Worm (Caenorhabditis elegans) whole organism, late embryonic: ENCODE results near the gene ZK856.19.

ENCODE experiments used
- C08G9.2 ChIP-seq: sonication (generic microtip); optimal IDR thresholded peaks from 2 replicates; lab custom pipeline; 2016; ENCODE audit warnings: mild to moderate bottlenecking, missing genetic modification characterization, moderate library complexity, missing compliant biosample characterization
- F13H6.1 ChIP-seq: sonication (generic microtip); optimal IDR thresholded peaks from 2 replicates; lab custom pipeline; 2016; ENCODE audit warnings: missing genetic modification characterization, missing compliant biosample characterization
- K02D7.2 ChIP-seq: sonication (generic microtip); optimal IDR thresholded peaks from 2 replicates; lab custom pipeline; 2017; ENCODE audit warnings: mild to moderate bottlenecking, missing genetic modification characterization, missing compliant biosample characterization
- T23F11.4 ChIP-seq: fragments of 200-800 bp; sonication (Bioruptor generic); optimal IDR thresholded peaks from 2 replicates; lab custom pipeline; 2018; ENCODE audit warnings: mild to moderate bottlenecking, missing genetic modification characterization, missing compliant biosample characterization
- ceh-19 ChIP-seq: fragments of 200-800 bp; sonication (Bioruptor generic); optimal IDR thresholded peaks from 2 replicates; lab custom pipeline; 2018; ENCODE audit warnings: mild to moderate bottlenecking, missing genetic modification characterization, missing compliant biosample characterization
- ceh-2 ChIP-seq: sonication (generic microtip); optimal IDR thresholded peaks from 2 replicates; lab custom pipeline; 2016; ENCODE audit warnings: missing genotype, missing genetic modification characterization, missing compliant biosample characterization
- ceh-22 ChIP-seq: sonication (generic microtip); optimal IDR thresholded peaks from 2 replicates; lab custom pipeline; 2017; ENCODE audit warnings: missing biosample characterization, missing genetic modification characterization
- ceh-30 ChIP-seq: fragments of 150-350 bp; optimal IDR thresholded peaks from 2 replicates; lab custom pipeline; 2014; ENCODE audit warnings: missing biosample characterization, missing genetic modification characterization
- ceh-34 ChIP-seq: sonication (generic microtip); optimal IDR thresholded peaks from 2 replicates; lab custom pipeline; 2016; ENCODE audit warnings: mild to moderate bottlenecking, missing genetic modification characterization, missing compliant biosample characterization
- ceh-45 ChIP-seq: fragments of 200-800 bp; sonication (Bioruptor generic); IDR thresholded peaks from 2 replicates; pipeline ENCODE4 v1.3.6; 2022; ENCODE audit warnings: missing genetic modification reagents, missing genetic modification characterization, missing compliant biosample characterization
- ceh-48 ChIP-seq: sonication (generic microtip); optimal IDR thresholded peaks from 2 replicates; lab custom pipeline; 2016; ENCODE audit warnings: missing genetic modification characterization, inconsistent platforms, missing compliant biosample characterization
- ceh-6 ChIP-seq: fragments of 200-800 bp; sonication (Bioruptor generic); optimal IDR thresholded peaks from 2 replicates; lab custom pipeline; 2018; ENCODE audit warnings: mild to moderate bottlenecking, missing genetic modification characterization, missing compliant biosample characterization
- ceh-9 ChIP-seq: sonication (generic microtip); optimal IDR thresholded peaks from 2 replicates; lab custom pipeline; 2016; ENCODE audit warnings: mild to moderate bottlenecking, missing genetic modification characterization, inconsistent platforms, missing compliant biosample characterization
- che-1 ChIP-seq: sonication (generic microtip); optimal IDR thresholded peaks from 2 replicates; lab custom pipeline; 2016; ENCODE audit warnings: mild to moderate bottlenecking, missing genetic modification characterization, missing compliant biosample characterization
- dve-1 ChIP-seq: sonication (generic microtip); optimal IDR thresholded peaks from 2 replicates; lab custom pipeline; 2017; ENCODE audit warnings: antibody characterized with exemption, mild to moderate bottlenecking, missing genetic modification characterization, missing compliant biosample characterization
- elt-2 ChIP-seq: sonication (generic microtip); optimal IDR thresholded peaks from 2 replicates; lab custom pipeline; 2016; ENCODE audit warnings: missing genetic modification reagents, missing genetic modification characterization, missing compliant biosample characterization
- hlh-13 ChIP-seq: fragments of 200-800 bp; sonication (Bioruptor generic); optimal IDR thresholded peaks from 2 replicates; lab custom pipeline; 2018; ENCODE audit warnings: mild to moderate bottlenecking, missing genetic modification characterization, missing compliant biosample characterization
- hlh-15 ChIP-seq: sonication (generic microtip); optimal IDR thresholded peaks from 2 replicates; lab custom pipeline; 2016; ENCODE audit warnings: missing genetic modification characterization, missing compliant biosample characterization
- hlh-30 ChIP-seq: sonication (generic microtip); optimal IDR thresholded peaks from 2 replicates; lab custom pipeline; 2017; ENCODE audit warnings: antibody characterized with exemption, missing genetic modification characterization, missing compliant biosample characterization; ENCODE audit not compliant: insufficient read depth
- hlh-6 ChIP-seq: sonication (generic microtip); optimal IDR thresholded peaks from 2 replicates; lab custom pipeline; 2016; ENCODE audit warnings: missing genotype, missing genetic modification characterization, missing compliant biosample characterization
- hlh-8 ChIP-seq: sonication (generic microtip); optimal IDR thresholded peaks from 2 replicates; lab custom pipeline; 2016; ENCODE audit warnings: missing genotype, missing genetic modification characterization, missing compliant biosample characterization
- madf-2 ChIP-seq: sonication (generic microtip); optimal IDR thresholded peaks from 2 replicates; lab custom pipeline; 2017; ENCODE audit warnings: missing genetic modification characterization, missing compliant biosample characterization
- mec-3 ChIP-seq: sonication (generic microtip); optimal IDR thresholded peaks from 2 replicates; lab custom pipeline; 2016; ENCODE audit warnings: borderline replicate concordance, missing genetic modification characterization, missing compliant biosample characterization
- nfya-1 ChIP-seq: sonication (generic microtip); optimal IDR thresholded peaks from 2 replicates; lab custom pipeline; 2017; ENCODE audit warnings: missing genetic modification characterization, mild to moderate bottlenecking, missing compliant biosample characterization, antibody characterized with exemption, moderate library complexity
- nhr-11 ChIP-seq: fragments of 150-350 bp; optimal IDR thresholded peaks from 2 replicates; lab custom pipeline; 2014; ENCODE audit warnings: missing biosample characterization, missing genetic modification characterization
- nhr-232 ChIP-seq: sonication (generic microtip); optimal IDR thresholded peaks from 2 replicates; lab custom pipeline; 2016; ENCODE audit warnings: missing genetic modification characterization, missing compliant biosample characterization
- pag-3 ChIP-seq: sonication (generic microtip); optimal IDR thresholded peaks from 2 replicates; lab custom pipeline; 2016; ENCODE audit warnings: missing compliant biosample characterization, missing genetic modification characterization, borderline replicate concordance
- pat-9 ChIP-seq: fragments of 200-800 bp; sonication (Bioruptor generic); optimal IDR thresholded peaks from 2 replicates; lab custom pipeline; 2018; ENCODE audit warnings: mild to moderate bottlenecking, missing genetic modification characterization, moderate library complexity, missing compliant biosample characterization
- pax-1 ChIP-seq: fragments of 150-350 bp; optimal IDR thresholded peaks from 2 replicates; lab custom pipeline; 2014; ENCODE audit warnings: missing biosample characterization, missing genetic modification characterization
- pha-4 ChIP-seq: fragments of 150-350 bp; optimal IDR thresholded peaks from 2 replicates; lab custom pipeline; 2018; ENCODE audit warnings: missing biosample characterization, missing genetic modification reagents, missing genetic modification characterization
- pqm-1 ChIP-seq: sonication (generic microtip); optimal IDR thresholded peaks from 2 replicates; lab custom pipeline; 2016; ENCODE audit warnings: missing genetic modification characterization, missing compliant biosample characterization
- pros-1 ChIP-seq: fragments of 150-350 bp; optimal IDR thresholded peaks from 2 replicates; lab custom pipeline; 2014; ENCODE audit warnings: missing biosample characterization, missing genetic modification reagents, missing genetic modification characterization
- ref-2 ChIP-seq: sonication (generic microtip); optimal IDR thresholded peaks from 2 replicates; lab custom pipeline; 2016; ENCODE audit warnings: missing genetic modification characterization, missing compliant biosample characterization
- rnt-1 ChIP-seq: sonication (generic microtip); optimal IDR thresholded peaks from 2 replicates; lab custom pipeline; 2016; ENCODE audit warnings: missing genetic modification characterization, missing compliant biosample characterization
- sox-4 ChIP-seq: sonication (generic microtip); optimal IDR thresholded peaks from 2 replicates; lab custom pipeline; 2017; ENCODE audit warnings: mild to moderate bottlenecking, missing genetic modification characterization, inconsistent platforms, missing compliant biosample characterization
- tbx-2 ChIP-seq: sonication (generic microtip); optimal IDR thresholded peaks from 2 replicates; lab custom pipeline; 2016; ENCODE audit warnings: missing genetic modification characterization, missing compliant biosample characterization
- unc-55 ChIP-seq: sonication (generic microtip); optimal IDR thresholded peaks from 2 replicates; lab custom pipeline; 2017; ENCODE audit warnings: missing biosample characterization, missing genetic modification reagents, missing genetic modification characterization
- unc-86 ChIP-seq: sonication (generic microtip); optimal IDR thresholded peaks from 2 replicates; lab custom pipeline; 2016; ENCODE audit warnings: missing genetic modification characterization, missing compliant biosample characterization

ZK856.19 gene

DNA sequence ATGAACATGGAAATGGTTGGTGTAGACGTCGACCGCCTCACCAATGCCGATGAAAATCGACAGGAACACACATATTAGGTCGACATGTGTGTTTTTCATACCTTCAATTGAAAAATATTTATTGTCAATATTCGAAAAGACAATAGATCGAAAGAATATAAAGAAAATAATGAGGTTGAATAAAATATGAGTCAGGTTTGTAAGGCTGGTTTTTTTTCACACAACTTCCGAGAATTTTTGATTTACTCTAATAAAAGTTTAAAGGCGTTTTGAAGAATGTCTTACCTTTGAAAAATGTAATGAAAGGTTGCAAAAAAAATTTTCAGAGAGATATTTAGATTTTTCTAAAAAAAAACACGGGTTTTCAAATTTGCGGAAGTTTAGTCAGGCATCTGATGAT is 31.1 kb downstream of the ZK856.19 start, which contains the start of gene egl-3:
Gene egl-3 (minus strand): TSS at position 101 of the 400 bp plus-strand sequence.
- TF ChIP-seq ceh-2 (tag; lab: Kevin White, UChicago), result no peak
- no peak for TF ChIP-seq hlh-13 (GFP tag; lab: Kevin White, UChicago)
- TF ChIP-seq ceh-9 (tag; lab: Kevin White, UChicago), result no peak
- TF ChIP-seq ceh-30, result no peak
- no peak for TF ChIP-seq unc-86 (tag; lab: Kevin White, UChicago)
- no peak for TF ChIP-seq elt-2 (tag; lab: Kevin White, UChicago)

DNA sequence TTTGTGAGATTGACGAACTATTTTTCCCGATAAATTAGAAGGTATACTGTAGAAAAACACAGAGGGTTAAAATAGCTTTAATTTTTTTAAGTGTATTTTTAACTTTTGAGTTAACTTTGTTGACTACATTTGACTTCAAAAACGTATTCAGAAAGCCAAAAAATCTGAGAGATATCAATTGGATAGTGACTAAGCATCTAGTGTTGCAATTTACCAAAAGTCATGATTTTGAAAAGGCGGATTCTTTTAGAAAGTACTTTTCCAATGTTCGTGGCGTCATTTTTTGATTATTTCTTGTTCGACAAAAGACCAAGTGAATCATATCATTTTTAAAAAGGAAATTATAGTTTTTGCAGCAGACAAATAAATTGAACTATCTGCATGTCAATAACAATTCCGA is 35.8 kb downstream of the ZK856.19 start:
- TF ChIP-seq sox-4 (tag; lab: Kevin White, UChicago) (no peak), mec-3 (tag; lab: Kevin White, UChicago) (no peak), ceh-9 (tag; lab: Kevin White, UChicago) (no peak), pqm-1 (no peak), ref-2 (no peak), hlh-30 (tag; lab: Kevin White, UChicago) (no peak), hlh-15 (tag; lab: Kevin White, UChicago) (no peak), nhr-11 (no peak), rnt-1 (tag; lab: Kevin White, UChicago) (no peak), pat-9 (no peak), unc-86 (tag; lab: Kevin White, UChicago) (no peak), pros-1 (tag; lab: Kevin White, UChicago) (no peak), T23F11.4 (GFP tag; lab: Kevin White, UChicago) (no peak), nfya-1 (tag; lab: Kevin White, UChicago) (no peak), ceh-6 (no peak), nhr-232 (no peak), ceh-48 (tag; lab: Kevin White, UChicago) (no peak), che-1 (tag; lab: Kevin White, UChicago) (no peak)

DNA sequence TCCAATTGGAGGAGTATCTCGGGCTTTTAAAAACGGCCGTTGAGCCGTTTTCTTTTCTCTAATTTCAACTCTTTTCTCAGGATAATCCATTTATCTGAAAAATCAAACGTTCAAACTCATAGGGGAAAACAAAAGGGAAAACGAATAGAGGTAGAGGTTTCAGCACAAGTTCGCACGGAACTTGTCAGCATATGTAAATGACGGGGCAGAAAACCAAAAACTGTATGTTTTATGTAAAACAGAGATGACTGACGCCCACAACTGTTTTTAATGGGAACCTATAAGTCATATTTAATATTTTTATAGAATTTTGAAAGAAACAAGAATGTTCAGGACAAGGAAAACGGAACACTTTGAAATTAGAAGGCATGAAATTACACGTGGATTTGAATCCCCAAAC is 38.3 kb downstream of the ZK856.19 start, which contains the start of gene C51E3.6:
Gene C51E3.6 (minus strand): TSS at position 101 of the 400 bp plus-strand sequence.
- TF ChIP-seq ceh-34 (tag; lab: Kevin White, UChicago), result no peak
- no peak for TF ChIP-seq ceh-45 (GFP tag; lab: Robert Waterston, UW)
- TF ChIP-seq rnt-1 (tag; lab: Kevin White, UChicago), result no peak
- no peak for TF ChIP-seq madf-2 (tag; lab: Kevin White, UChicago)
- TF ChIP-seq nhr-232, result no peak
- no peak for TF ChIP-seq pag-3 (tag; lab: Kevin White, UChicago)
- no peak for TF ChIP-seq nhr-11
- no peak for TF ChIP-seq T23F11.4 (GFP tag; lab: Kevin White, UChicago)
- no peak for TF ChIP-seq pha-4 (tag; lab: Kevin White, UChicago)
- no peak for TF ChIP-seq C08G9.2 (tag; lab: Kevin White, UChicago)
- no peak for TF ChIP-seq pax-1 (tag; lab: Kevin White, UChicago)
- no peak for TF ChIP-seq F13H6.1 (tag; lab: Kevin White, UChicago)
- no peak for TF ChIP-seq ceh-22 (tag; lab: Kevin White, UChicago)

DNA sequence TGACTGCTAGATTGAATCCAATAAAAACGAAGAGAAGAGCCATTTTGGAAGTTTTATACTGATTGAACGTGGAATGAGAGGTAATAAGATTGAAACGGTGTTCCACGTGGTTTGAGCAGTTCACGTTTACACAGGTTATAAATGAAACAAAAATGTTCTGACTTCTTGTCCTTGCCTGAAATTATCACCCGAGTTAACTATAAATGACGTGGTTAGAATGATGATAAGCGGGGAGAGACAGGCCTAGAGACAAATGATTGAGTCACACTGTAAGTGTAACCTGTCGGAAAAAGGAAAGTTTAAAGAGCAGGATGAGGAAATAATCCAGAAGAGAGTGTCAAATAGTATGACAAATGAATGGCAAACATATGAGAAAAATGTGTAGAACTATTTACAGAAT is 43.8 kb downstream of the ZK856.19 start, which contains the start of gene C51E3.10:
Gene C51E3.10 (minus strand): TSS at position 181 of the 400 bp plus-strand sequence.
- no peak for TF ChIP-seq nfya-1 (tag; lab: Kevin White, UChicago)
- TF ChIP-seq elt-2 (tag; lab: Kevin White, UChicago), result peak; percentile 29
- TF ChIP-seq hlh-30 (tag; lab: Kevin White, UChicago), result no peak

DNA sequence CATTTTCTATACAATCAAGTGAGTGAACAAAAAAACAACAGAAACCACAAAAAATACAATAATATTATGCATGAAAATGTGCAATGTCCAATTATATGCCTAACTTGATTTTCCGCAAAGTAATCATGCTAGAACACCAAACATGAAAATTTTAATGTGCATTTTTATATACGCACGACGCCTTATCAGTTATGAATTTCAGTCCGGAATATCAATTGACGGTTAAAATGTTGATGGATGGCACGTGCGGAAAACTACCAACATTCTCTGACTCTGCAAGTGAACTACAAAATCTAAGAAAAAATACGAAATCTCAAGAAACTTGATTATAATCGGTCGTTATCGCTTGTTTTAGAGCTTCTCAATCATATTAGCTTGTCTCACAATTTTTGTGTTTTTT is 44.7 kb downstream of the ZK856.19 start:
- TF ChIP-seq ceh-30 (no peak), K02D7.2 (tag; lab: Kevin White, UChicago) (no peak), unc-86 (tag; lab: Kevin White, UChicago) (no peak), pqm-1 (no peak), hlh-8 (tag; lab: Kevin White, UChicago) (no peak), ceh-19 (GFP tag; lab: Kevin White, UChicago) (no peak), pag-3 (tag; lab: Kevin White, UChicago) (no peak), nfya-1 (tag; lab: Kevin White, UChicago) (no peak), tbx-2 (tag; lab: Kevin White, UChicago) (no peak), hlh-15 (tag; lab: Kevin White, UChicago) (no peak), hlh-6 (tag; lab: Kevin White, UChicago) (no peak), elt-2 (tag; lab: Kevin White, UChicago) (no peak), dve-1 (no peak), T23F11.4 (GFP tag; lab: Kevin White, UChicago) (no peak), unc-55 (GFP tag; lab: Kevin White, UChicago) (no peak)
